Worm (Caenorhabditis elegans) whole organism, early embryonic: Measurements from ENCODE around the gene C38H2.2.

Experiments
- B0310.2 ChIP-seq: sonication (generic microtip); optimal IDR thresholded peaks from 2 replicates; lab custom pipeline; 2016; ENCODE audit warnings: mild to moderate bottlenecking, missing genetic modification characterization, missing compliant biosample characterization
- aly-1 ChIP-seq: sonication (generic microtip); optimal IDR thresholded peaks from 2 replicates; lab custom pipeline; 2016; ENCODE audit warnings: missing genetic modification characterization, missing compliant biosample characterization
- ama-1 ChIP-seq: fragments of 150-350 bp; optimal IDR thresholded peaks from 2 replicates; lab custom pipeline; 2014
- ets-7 ChIP-seq: sonication (generic microtip); optimal IDR thresholded peaks from 2 replicates; lab custom pipeline; 2016; ENCODE audit warnings: missing genotype, missing genetic modification characterization, missing compliant biosample characterization
- flt-1 ChIP-seq: fragments of 200-800 bp; sonication (Bioruptor generic); IDR thresholded peaks from 2 replicates; pipeline ENCODE4 v1.3.6; 2022; ENCODE audit warnings: missing genetic modification characterization, missing compliant biosample characterization
- hmbx-1 ChIP-seq: sonication (generic microtip); optimal IDR thresholded peaks from 2 replicates; lab custom pipeline; 2016; ENCODE audit warnings: mild to moderate bottlenecking, missing genetic modification characterization, missing compliant biosample characterization
- hmg-4 ChIP-seq: fragments of 200-800 bp; sonication (Bioruptor generic); optimal IDR thresholded peaks from 2 replicates; lab custom pipeline; 2018; ENCODE audit warnings: mild to moderate bottlenecking, missing genetic modification characterization, missing compliant biosample characterization
- pes-1 ChIP-seq: fragments of 200-800 bp; sonication (Bioruptor generic); IDR thresholded peaks from 2 replicates; pipeline ENCODE4 v1.3.6; 2022; ENCODE audit warnings: missing genetic modification reagents, missing genetic modification characterization, missing compliant biosample characterization
- sea-1 ChIP-seq: fragments of 200-800 bp; sonication (Bioruptor generic); conservative IDR thresholded peaks from 2 replicates; pipeline ENCODE4 v1.3.6; 2022; ENCODE audit warnings: missing genetic modification characterization, missing compliant biosample characterization
- tbx-11 ChIP-seq: fragments of 200-800 bp; sonication (Bioruptor generic); IDR thresholded peaks from 2 replicates; pipeline ENCODE4 v1.3.6; 2022; ENCODE audit warnings: missing genetic modification characterization, missing compliant biosample characterization
- tbx-37 ChIP-seq: fragments of 200-800 bp; sonication (Bioruptor generic); conservative IDR thresholded peaks from 2 replicates; pipeline ENCODE4 v1.3.6; 2022; ENCODE audit warnings: missing genetic modification reagents, missing genetic modification characterization, missing compliant biosample characterization
- tra-4 ChIP-seq: sonication (generic microtip); optimal IDR thresholded peaks from 2 replicates; lab custom pipeline; 2017; ENCODE audit warnings: missing genetic modification characterization, missing compliant biosample characterization

DNA sequence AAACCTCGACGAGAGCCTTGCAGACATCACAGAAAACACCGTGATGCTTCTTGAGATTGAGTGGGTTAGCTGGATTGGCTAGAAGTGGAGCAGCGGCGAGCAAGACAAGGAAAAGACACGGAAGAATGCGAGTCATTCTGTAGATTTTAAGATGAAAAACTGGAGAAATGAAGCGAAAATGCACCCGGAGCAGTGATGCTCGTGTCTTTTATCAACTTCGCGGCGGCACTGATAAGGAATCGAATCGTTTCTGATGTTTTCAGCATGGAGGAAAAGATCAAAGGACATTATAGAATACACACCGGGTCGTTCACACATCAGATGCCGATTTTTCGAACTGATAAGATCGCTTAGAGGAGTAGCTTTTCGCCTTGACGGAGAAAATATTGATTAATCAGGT lies 26.2 kb upstream of the C38H2.2 start, which contains the start of gene spp-1:
- TF ChIP-seq ama-1 (lab: Kevin White, UChicago) (no peak), aly-1 (no peak), pes-1 (GFP tag; lab: Robert Waterston, UW) (no peak), flt-1 (no peak), ets-7 (tag; lab: Kevin White, UChicago) (no peak), hmbx-1 (no peak), tbx-11 (no peak), B0310.2 (tag; lab: Kevin White, UChicago) (no peak), sea-1 (no peak), tra-4 (tag; lab: Kevin White, UChicago) (no peak), tbx-37 (no peak), hmg-4 (GFP tag; lab: Kevin White, UChicago) (no peak)
